Fruit fly (Drosophila melanogaster) whole organism: ENCODE measurements around the gene Agpat3.

Source experiments
- CG8478 ChIP-seq: fragments of >200 bp; optimal IDR thresholded peaks from 2 replicates; lab custom pipeline; 2018; ENCODE audit warnings: inconsistent platforms
- Dll ChIP-seq: fragments of >200 bp; optimal IDR thresholded peaks from 2 replicates; lab custom pipeline; 2017
- EcR ChIP-seq, 2 experiments: fragments of >200 bp; optimal IDR thresholded peaks; 2 replicates each; lab custom pipeline; 2017; ENCODE audit warnings: missing biosample characterization in 2 of 2, missing genetic modification characterization in 2 of 2, missing genetic modification reagents in 2 of 2
- pan ChIP-seq: fragments of >200 bp; optimal IDR thresholded peaks from 2 replicates; lab custom pipeline; 2017
- usp ChIP-seq: fragments of >200 bp; optimal IDR thresholded peaks from 2 replicates; lab custom pipeline; 2017; ENCODE audit warnings: missing biosample characterization, missing genetic modification characterization, mixed read lengths

dm6 chr3L:16349686-16350085, 36.1 kb downstream of the Agpat3 start:
- TF ChIP-seq CG8478 (lab: Kevin White, UChicago) (no peak), EcR (GFP tag; optimal IDR thresholded peaks at IDR 0.05; lab: Kevin White, UChicago) (no peak), pan (no peak), usp (GFP tag; lab: Kevin White, UChicago) (no peak), Dll (lab: Kevin White, UChicago) (no peak)
